Fruit fly (Drosophila melanogaster) whole organism, embryonic: ENCODE measurements around the gene Psa.

ENCODE experiments used
- Abd-B ChIP-seq: fragments of 200-800 bp; sonication (Bioruptor generic); optimal IDR thresholded peaks from 2 replicates; lab custom pipeline; 2018; ENCODE audit warnings: missing biosample characterization, mild to moderate bottlenecking, missing genetic modification characterization, moderate library complexity
- Antp ChIP-seq: fragments of 200-800 bp; sonication (Bioruptor generic); optimal IDR thresholded peaks from 3 replicates; lab custom pipeline; 2016; ENCODE audit warnings: missing biosample characterization, missing genetic modification characterization
- Awh ChIP-seq: fragments of 200-800 bp; sonication (Bioruptor generic); IDR thresholded peaks from 2 replicates; pipeline ENCODE4, ENCODE4 v1.3.6; 2022; ENCODE audit warnings: missing biosample characterization, missing genetic modification characterization
- CG1024 ChIP-seq: fragments of 200-800 bp; sonication (Bioruptor generic); IDR thresholded peaks from 2 replicates; pipeline ENCODE4 v1.3.6; 2022; ENCODE audit warnings: missing biosample characterization, missing genetic modification characterization
- CG10654 ChIP-seq: fragments of 200-800 bp; sonication (Bioruptor generic); optimal IDR thresholded peaks from 2 replicates; lab custom pipeline; 2016; ENCODE audit warnings: missing biosample characterization, missing genetic modification characterization
- CG11093 ChIP-seq: fragments of 200-800 bp; sonication (Bioruptor generic); IDR thresholded peaks from 3 replicates; pipeline ENCODE4 v1.3.6; 2022; ENCODE audit warnings: missing biosample characterization, missing genetic modification characterization
- CG11456 ChIP-seq: fragments of 200-800 bp; sonication (Bioruptor generic); IDR thresholded peaks from 3 replicates; pipeline ENCODE4 v1.3.6; 2022; ENCODE audit warnings: missing biosample characterization, missing genetic modification characterization
- CG12155 ChIP-seq: fragments of 200-800 bp; sonication (Bioruptor generic); optimal IDR thresholded peaks from 3 replicates; lab custom pipeline; 2016; ENCODE audit warnings: missing biosample characterization, missing genetic modification characterization
- CG12769 ChIP-seq: fragments of 200-800 bp; sonication (Bioruptor generic); optimal IDR thresholded peaks from 2 replicates; lab custom pipeline; 2019; ENCODE audit warnings: missing biosample characterization, mild to moderate bottlenecking, missing genetic modification characterization, moderate library complexity
- CG13775 ChIP-seq: fragments of 200-800 bp; sonication (Bioruptor generic); optimal IDR thresholded peaks from 3 replicates; lab custom pipeline; 2017; ENCODE audit warnings: missing biosample characterization, mild to moderate bottlenecking, missing genetic modification characterization
- CG14860 ChIP-seq: fragments of 200-800 bp; sonication (Bioruptor generic); IDR thresholded peaks from 3 replicates; pipeline ENCODE4 v1.3.6; 2022; ENCODE audit warnings: missing biosample characterization, missing genetic modification characterization; ENCODE audit not compliant: partially characterized antibody
- CG15269 ChIP-seq: fragments of 200-800 bp; sonication (Bioruptor generic); optimal IDR thresholded peaks from 2 replicates; lab custom pipeline; 2018; ENCODE audit warnings: missing biosample characterization, mild to moderate bottlenecking, missing genetic modification characterization, moderate library complexity
- CG1529 ChIP-seq: fragments of 200-800 bp; sonication (Bioruptor generic); optimal IDR thresholded peaks from 3 replicates; lab custom pipeline; 2018; ENCODE audit warnings: missing biosample characterization, missing genetic modification characterization
- CG18262 ChIP-seq: fragments of 200-800 bp; optimal IDR thresholded peaks from 3 replicates; lab custom pipeline; 2019; ENCODE audit warnings: missing biosample characterization, mild to moderate bottlenecking, missing genetic modification characterization, moderate library complexity
- CG18599 ChIP-seq: fragments of 200-800 bp; sonication (Bioruptor generic); optimal IDR thresholded peaks from 3 replicates; lab custom pipeline; 2017; ENCODE audit warnings: missing biosample characterization, missing genetic modification characterization, mild to moderate bottlenecking, moderate library complexity, missing genetic modification reagents
- CG18619 ChIP-seq: fragments of 200-800 bp; sonication (Bioruptor generic); optimal IDR thresholded peaks from 3 replicates; lab custom pipeline; 2017; ENCODE audit warnings: missing biosample characterization, mild to moderate bottlenecking, missing genetic modification characterization
- CG2120 ChIP-seq: fragments of 200-800 bp; sonication (Bioruptor generic); optimal IDR thresholded peaks from 3 replicates; lab custom pipeline; 2016; ENCODE audit warnings: missing biosample characterization, missing genetic modification characterization
- CG2199 ChIP-seq: fragments of 200-800 bp; sonication (Bioruptor generic); IDR thresholded peaks from 3 replicates; pipeline ENCODE4 v1.3.6; 2022; ENCODE audit warnings: missing biosample characterization, missing genetic modification characterization
- CG2712 ChIP-seq: fragments of 200-800 bp; optimal IDR thresholded peaks from 3 replicates; lab custom pipeline; 2019; ENCODE audit warnings: missing biosample characterization, mild to moderate bottlenecking, missing genetic modification characterization, moderate library complexity
- CG31224 ChIP-seq: fragments of 200-800 bp; sonication (Bioruptor generic); IDR thresholded peaks from 2 replicates; pipeline ENCODE4 v1.3.6; 2022; ENCODE audit warnings: missing biosample characterization, missing genetic modification characterization
- CG4282 ChIP-seq: fragments of 200-800 bp; sonication (Bioruptor generic); optimal IDR thresholded peaks from 2 replicates; lab custom pipeline; 2016; ENCODE audit warnings: missing biosample characterization, missing genetic modification characterization
- CG8290 ChIP-seq, 3 experiments: fragments of 200-800 bp; sonication (Bioruptor generic); optimal IDR thresholded peaks; 2 replicates each; lab custom pipeline; 2016 to 2019; ENCODE audit warnings: missing biosample characterization in 3 of 3, missing genetic modification characterization in 3 of 3, mild to moderate bottlenecking in 2 of 3, moderate library complexity in 1 of 3
- CG9817 ChIP-seq: fragments of 200-800 bp; sonication (Bioruptor generic); optimal IDR thresholded peaks from 2 replicates; lab custom pipeline; 2018; ENCODE audit warnings: missing biosample characterization, mild to moderate bottlenecking, missing genetic modification characterization, moderate library complexity
- Chrac-16 ChIP-seq: fragments of 200-800 bp; sonication (Bioruptor generic); optimal IDR thresholded peaks from 3 replicates; lab custom pipeline; 2016; ENCODE audit warnings: missing biosample characterization, missing genetic modification characterization
- Dp ChIP-seq: fragments of 200-800 bp; sonication (Bioruptor generic); optimal IDR thresholded peaks from 2 replicates; lab custom pipeline; 2018; ENCODE audit warnings: missing biosample characterization, mild to moderate bottlenecking, missing genetic modification characterization, moderate library complexity
- E2f2 ChIP-seq: fragments of 200-800 bp; sonication (Bioruptor generic); IDR thresholded peaks from 2 replicates; pipeline ENCODE4 v1.3.6; 2022; ENCODE audit warnings: missing biosample characterization, missing genetic modification characterization
- Fer1 ChIP-seq: fragments of 200-800 bp; sonication (Bioruptor generic); optimal IDR thresholded peaks from 2 replicates; lab custom pipeline; 2017; ENCODE audit warnings: missing biosample characterization, mild to moderate bottlenecking, missing genetic modification characterization
- Meics ChIP-seq: fragments of 200-800 bp; sonication (Bioruptor generic); optimal IDR thresholded peaks from 2 replicates; lab custom pipeline; 2017; ENCODE audit warnings: missing biosample characterization, mild to moderate bottlenecking, missing genetic modification characterization
- Ptx1 ChIP-seq: fragments of 200-800 bp; sonication (Bioruptor generic); IDR thresholded peaks from 2 replicates; pipeline ENCODE4 v1.3.6; 2022; ENCODE audit warnings: missing biosample characterization, missing genetic modification characterization
- al ChIP-seq: fragments of 200-800 bp; sonication (Bioruptor generic); IDR thresholded peaks from 2 replicates; pipeline ENCODE4 v1.3.6; 2022; ENCODE audit warnings: missing biosample characterization, missing genetic modification characterization
- cas ChIP-seq: fragments of 200-800 bp; sonication (Bioruptor generic); IDR thresholded peaks from 2 replicates; pipeline ENCODE4 v1.3.6; 2022; ENCODE audit warnings: missing biosample characterization, missing genetic modification characterization
- crol ChIP-seq: fragments of 200-800 bp; sonication (Bioruptor generic); IDR thresholded peaks from 2 replicates; pipeline ENCODE4 v1.3.6; 2022; ENCODE audit warnings: missing biosample characterization, missing genetic modification characterization
- cwo ChIP-seq: fragments of 200-800 bp; sonication (Bioruptor generic); optimal IDR thresholded peaks from 3 replicates; lab custom pipeline; 2017; ENCODE audit warnings: missing biosample characterization, missing genetic modification characterization, mild to moderate bottlenecking, moderate library complexity, missing genetic modification reagents
- exex ChIP-seq: fragments of 200-800 bp; sonication (Bioruptor generic); optimal IDR thresholded peaks from 4 replicates; lab custom pipeline; 2018; ENCODE audit warnings: missing biosample characterization, mild to moderate bottlenecking, missing genetic modification characterization, moderate library complexity
- fu2 ChIP-seq: fragments of 200-800 bp; sonication (Bioruptor generic); optimal IDR thresholded peaks from 2 replicates; lab custom pipeline; 2016; ENCODE audit warnings: missing biosample characterization, missing genetic modification characterization
- gcm ChIP-seq: fragments of 200-800 bp; sonication (Bioruptor generic); optimal IDR thresholded peaks from 2 replicates; lab custom pipeline; 2019; ENCODE audit warnings: missing biosample characterization, mild to moderate bottlenecking, missing genetic modification characterization, moderate library complexity
- gem ChIP-seq: fragments of 200-800 bp; sonication (Bioruptor generic); optimal IDR thresholded peaks from 2 replicates; lab custom pipeline; 2019; ENCODE audit warnings: missing biosample characterization, mild to moderate bottlenecking, missing genetic modification characterization, moderate library complexity
- grau ChIP-seq: fragments of 200-800 bp; optimal IDR thresholded peaks from 3 replicates; lab custom pipeline; 2019; ENCODE audit warnings: missing biosample characterization, mild to moderate bottlenecking, missing genetic modification characterization, moderate library complexity
- gro ChIP-seq: fragments of 200-800 bp; sonication (Bioruptor generic); optimal IDR thresholded peaks from 2 replicates; lab custom pipeline; 2016; ENCODE audit warnings: missing biosample characterization, missing genetic modification characterization
- jigr1 ChIP-seq: fragments of 200-800 bp; sonication (Bioruptor generic); IDR thresholded peaks from 3 replicates; pipeline ENCODE4 v1.3.6; 2022; ENCODE audit warnings: missing biosample characterization, missing genetic modification characterization
- lbe ChIP-seq: fragments of 200-800 bp; sonication (Bioruptor generic); optimal IDR thresholded peaks from 2 replicates; lab custom pipeline; 2016; ENCODE audit warnings: missing biosample characterization, mild to moderate bottlenecking, missing genetic modification characterization
- lilli ChIP-seq: fragments of 200-800 bp; sonication (Bioruptor generic); optimal IDR thresholded peaks from 3 replicates; lab custom pipeline; 2016; ENCODE audit warnings: missing biosample characterization, missing genetic modification characterization
- lmd ChIP-seq: fragments of 200-800 bp; sonication (Bioruptor generic); IDR thresholded peaks from 2 replicates; pipeline ENCODE4 v1.3.6; 2022; ENCODE audit warnings: missing biosample characterization, missing genetic modification characterization
- nmo ChIP-seq: fragments of 200-800 bp; sonication (Bioruptor generic); optimal IDR thresholded peaks from 2 replicates; lab custom pipeline; 2018; ENCODE audit warnings: missing biosample characterization, mild to moderate bottlenecking, missing genetic modification characterization, moderate library complexity
- pb ChIP-seq: fragments of 200-800 bp; sonication (Bioruptor generic); optimal IDR thresholded peaks from 3 replicates; lab custom pipeline; 2016; ENCODE audit warnings: missing biosample characterization, missing genetic modification characterization
- phol ChIP-seq: fragments of 200-800 bp; sonication (Bioruptor generic); optimal IDR thresholded peaks from 3 replicates; lab custom pipeline; 2018; ENCODE audit warnings: missing biosample characterization, mild to moderate bottlenecking, missing genetic modification characterization, moderate library complexity
- shn ChIP-seq: fragments of 200-800 bp; sonication (Bioruptor generic); optimal IDR thresholded peaks from 3 replicates; lab custom pipeline; 2016; ENCODE audit warnings: missing biosample characterization, missing genetic modification characterization
- sr ChIP-seq: fragments of 200-800 bp; sonication (Bioruptor generic); IDR thresholded peaks from 3 replicates; pipeline ENCODE4 v1.3.6; 2022; ENCODE audit warnings: missing biosample characterization, missing genetic modification characterization
- tio ChIP-seq: fragments of 200-800 bp; sonication (Bioruptor generic); optimal IDR thresholded peaks from 2 replicates; lab custom pipeline; 2017; ENCODE audit warnings: missing biosample characterization, missing genetic modification characterization, inconsistent platforms
- twi ChIP-seq: fragments of 200-800 bp; optimal IDR thresholded peaks from 2 replicates; lab custom pipeline; 2019; ENCODE audit warnings: missing biosample characterization, mild to moderate bottlenecking, missing genetic modification characterization, moderate library complexity

Psa gene

dm6 chr3L:1549148-1549547 is 46.5 kb downstream of the Psa start (continued):
- TF ChIP-seq CG12769 (tag; lab: Kevin White, UChicago) (peak; percentile 81), twi (tag; lab: Kevin White, UChicago) (peak; percentile 13), shn (no peak), CG12155 (GFP tag; lab: Kevin White, UChicago) (peak; percentile 5), crol (no peak), al (peak; percentile 17; the same call in 1 of the 2 replicates), Antp (GFP tag; lab: Kevin White, UChicago) (no peak), sr (0 out of 3 replicates have a peak, but pooled peaks have one; percentile 11), CG11456 (peak; percentile 49; the same call in 1 of the 3 replicates), nmo (peak; percentile 13), CG1024 (GFP tag; lab: Robert Waterston, UW) (peak; percentile 17; the same call in 1 of the 2 replicates), CG1529 (GFP tag; lab: Kevin White, UChicago) (no peak), CG4282 (GFP tag; lab: Kevin White, UChicago) (peak; percentile 22), Chrac-16 (GFP tag; lab: Kevin White, UChicago) (no peak), CG11093 (no peak), CG2120 (GFP tag; lab: Kevin White, UChicago) (peak; percentile 54), CG10654 (GFP tag; lab: Kevin White, UChicago) (no peak), phol (peak; percentile 12), cas (GFP tag; lab: Robert Waterston, UW) (no peak), CG2199 (GFP tag; lab: Robert Waterston, UW) (peak; percentile 78; the same call in 2 of the 3 replicates), gcm (no peak), CG9817 (tag; lab: Kevin White, UChicago) (peak; percentile 2), CG18262 (tag; lab: Kevin White, UChicago) (no peak), gem (tag; lab: Kevin White, UChicago) (peak; percentile 46), CG18599 (GFP tag; lab: Kevin White, UChicago) (peak; percentile 11), lmd (GFP tag; lab: Robert Waterston, UW) (peak; percentile 23; the same call in 1 of the 2 replicates), CG14860 (GFP tag; lab: Robert Waterston, UW) (no peak), CG2712 (tag; lab: Kevin White, UChicago) (peak; percentile 32), exex (tag; lab: Kevin White, UChicago) (no peak), pb (GFP tag; lab: Kevin White, UChicago) (no peak), CG18619 (no peak), CG13775 (peak; percentile 42), Abd-B (no peak), Dp (GFP tag; lab: Kevin White, UChicago) (no peak), cwo (peak; percentile 84), jigr1 (GFP tag; lab: Robert Waterston, UW) (no peak), lbe (GFP tag; lab: Kevin White, UChicago) (no peak), gro (GFP tag; lab: Kevin White, UChicago) (no peak), lilli (GFP tag; lab: Kevin White, UChicago) (peak; percentile 24), E2f2 (GFP tag; lab: Robert Waterston, UW) (0 out of 2 replicates have a peak, but pooled peaks have one; percentile 7), grau (tag; lab: Kevin White, UChicago) (no peak), CG31224 (GFP tag; lab: Robert Waterston, UW) (no peak), Ptx1 (GFP tag; lab: Robert Waterston, UW) (no peak), Meics (peak; percentile 41), fu2 (GFP tag; lab: Kevin White, UChicago) (no peak), Awh (GFP tag; lab: Robert Waterston, UW) (peak; percentile 12; the same call in 1 of the 2 replicates), CG15269 (tag; lab: Kevin White, UChicago) (peak; percentile 42), CG8290 (GFP tag; optimal IDR thresholded peaks at IDR 0.05; lab: Kevin White, UChicago) (no peak), CG8290 (tag; optimal IDR thresholded peaks at IDR 0.05; lab: Kevin White, UChicago) (peak in 1 of 2 experiments; percentile 36), tio (GFP tag; lab: Kevin White, UChicago) (peak; percentile 28), Fer1 (no peak)
